Fruit fly (Drosophila melanogaster): Measurements from ENCODE around the gene Nmd3.

The Nmd3 gene

DNA sequence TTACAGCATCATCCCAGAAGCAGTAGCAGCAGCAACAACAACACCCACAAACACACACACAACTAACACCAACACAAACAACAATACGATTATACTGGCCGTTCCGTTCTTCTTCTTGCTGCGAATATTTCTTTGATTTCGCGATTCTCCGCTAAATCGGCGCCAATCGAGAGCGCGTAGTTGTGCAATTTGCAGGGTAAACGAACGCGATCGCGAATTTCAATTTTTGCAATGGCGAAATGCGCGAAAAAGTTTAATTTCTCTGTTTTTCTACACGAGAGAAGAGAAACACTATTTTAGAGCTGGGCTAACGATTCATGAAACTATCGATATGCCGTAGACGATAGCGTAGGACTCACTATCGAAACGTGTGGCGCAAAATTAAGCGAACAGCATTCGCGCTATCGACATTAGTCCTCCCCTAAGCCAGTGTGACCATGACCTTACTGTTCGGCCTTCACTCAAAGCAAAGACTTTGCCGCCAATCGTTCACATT, 25.8 kb downstream of the Nmd3 start, which contains the start of gene wapl (continued):
- TF ChIP-seq CG4360 (GFP tag; IDR thresholded peaks at IDR 0.05) (peak; percentile 76), Sry-δ (GFP tag; optimal IDR thresholded peaks at IDR 0.05) (peak; percentile 99), CG11723 (GFP tag; optimal IDR thresholded peaks at IDR 0.05) (no peak), Hr51 (GFP tag; optimal IDR thresholded peaks at IDR 0.05) (peak in 1 of 2 experiments; percentile 45), CG8290 (GFP tag; optimal IDR thresholded peaks at IDR 0.05) (peak; percentile 12), CG8290 (tag; optimal IDR thresholded peaks at IDR 0.05) (peak in 1 of 2 experiments; percentile 76), gfzf (GFP tag; optimal IDR thresholded peaks at IDR 0.05) (peak; percentile 76), ttk (GFP tag; IDR thresholded peaks at IDR 0.05) (no peak), exex (tag; optimal IDR thresholded peaks at IDR 0.05) (no peak), Nf-YC (tag; optimal IDR thresholded peaks at IDR 0.05) (peak; percentile 21), sna (GFP tag; IDR thresholded peaks at IDR 0.05; ENCODE audit: partially characterized antibody) (peak; percentile 91), Med (GFP tag) (peak; percentile 92), fu2 (GFP tag; optimal IDR thresholded peaks at IDR 0.05) (peak; percentile 26), gsb (GFP tag; IDR thresholded peaks at IDR 0.05) (no peak), Blimp-1 (GFP tag; optimal IDR thresholded peaks at IDR 0.05) (peak; percentile 6), CG2116 (GFP tag; optimal IDR thresholded peaks at IDR 0.05) (peak; percentile 86), crol (GFP tag; IDR thresholded peaks at IDR 0.05) (no peak), Stat92E (GFP tag; optimal IDR thresholded peaks at IDR 0.05) (peak in 1 of 3 experiments; percentile 8), sens (GFP tag) (peak; percentile 81), tup (GFP tag; optimal IDR thresholded peaks at IDR 0.05) (no peak), CG13424 (tag; optimal IDR thresholded peaks at IDR 0.05) (no peak), CG33213 (GFP tag; optimal IDR thresholded peaks at IDR 0.05) (peak; percentile 29), lab (GFP tag; optimal IDR thresholded peaks at IDR 0.05) (peak; percentile 19), Asciz (GFP tag; optimal IDR thresholded peaks at IDR 0.05) (no peak), CG6272 (GFP tag; IDR thresholded peaks at IDR 0.05) (peak; percentile 33; the same call in 1 of the 2 replicates), unpg (GFP tag; optimal IDR thresholded peaks at IDR 0.05) (peak; percentile 3), chn (GFP tag; optimal IDR thresholded peaks at IDR 0.05) (peak; percentile 5), NK7.1 (GFP tag; optimal IDR thresholded peaks at IDR 0.05) (no peak), Hmr (GFP tag; optimal IDR thresholded peaks at IDR 0.05) (peak; percentile 53), CG1792 (GFP tag; optimal IDR thresholded peaks at IDR 0.05) (peak; percentile 8), CG18764 (GFP tag; optimal IDR thresholded peaks at IDR 0.05) (no peak), dmrt11E (tag; optimal IDR thresholded peaks at IDR 0.05) (no peak), amos (GFP tag; IDR thresholded peaks at IDR 0.05; ENCODE audit: partially characterized antibody) (peak; percentile 97), nerfin-2 (GFP tag; IDR thresholded peaks at IDR 0.05; ENCODE audit: partially characterized antibody) (peak; percentile 87), CG10267 (tag; optimal IDR thresholded peaks at IDR 0.05) (peak; percentile 56), CG15601 (tag; optimal IDR thresholded peaks at IDR 0.05) (peak; percentile 11), CG9876 (GFP tag; optimal IDR thresholded peaks at IDR 0.05) (peak; percentile 37), CG32772 (GFP tag; IDR thresholded peaks at IDR 0.05) (no peak), chinmo (GFP tag; IDR thresholded peaks at IDR 0.05; ENCODE audit: partially characterized antibody) (peak; percentile 95), MESR4 (GFP tag; optimal IDR thresholded peaks at IDR 0.05) (peak; percentile 86), Scr (GFP tag; IDR thresholded peaks at IDR 0.05; ENCODE audit: partially characterized antibody) (peak; percentile 94), CG13894 (tag; optimal IDR thresholded peaks at IDR 0.05) (peak; percentile 8), ERR (GFP tag; optimal IDR thresholded peaks at IDR 0.05) (peak; percentile 49), Ptx1 (GFP tag; IDR thresholded peaks at IDR 0.05) (0 out of 2 replicates have a peak, but pooled peaks have one; percentile 10), sens-2 (GFP tag; IDR thresholded peaks at IDR 0.05) (no peak), bcd (GFP tag; optimal IDR thresholded peaks at IDR 0.05) (no peak), inv (GFP tag; IDR thresholded peaks at IDR 0.05; ENCODE audit: partially characterized antibody) (peak; percentile 91), nmo (GFP tag; optimal IDR thresholded peaks at IDR 0.05) (peak; percentile 34), CG4854 (GFP tag; optimal IDR thresholded peaks at IDR 0.05) (no peak)

Data from whole organism, embryonic.